Worm (Caenorhabditis elegans) whole organism, L2 larva: ENCODE results near the gene dnj-16.

Source experiments
- C34F6.9 ChIP-seq: fragments of 150-350 bp; optimal IDR thresholded peaks from 2 replicates; lab custom pipeline; 2014; ENCODE audit warnings: missing biosample characterization, missing genetic modification characterization
- R02D3.7 ChIP-seq: fragments of 150-350 bp; optimal IDR thresholded peaks from 2 replicates; lab custom pipeline; 2014; ENCODE audit warnings: missing biosample characterization, missing genetic modification characterization
- Y55F3AM.14 ChIP-seq: fragments of 200-800 bp; sonication (Bioruptor generic); optimal IDR thresholded peaks from 2 replicates; lab custom pipeline; 2018; ENCODE audit warnings: mild to moderate bottlenecking, missing genetic modification characterization, missing compliant biosample characterization
- alr-1 ChIP-seq: fragments of 150-350 bp; optimal IDR thresholded peaks from 2 replicates; lab custom pipeline; 2014; ENCODE audit warnings: missing biosample characterization, missing genetic modification characterization
- aly-2 ChIP-seq: fragments of 150-350 bp; optimal IDR thresholded peaks from 2 replicates; lab custom pipeline; 2014; ENCODE audit warnings: missing biosample characterization, missing genetic modification characterization
- ama-1 ChIP-seq: fragments of 150-350 bp; optimal IDR thresholded peaks from 2 replicates; lab custom pipeline; 2018; ENCODE audit warnings: inconsistent platforms
- blmp-1 ChIP-seq: sonication (generic microtip); optimal IDR thresholded peaks from 2 replicates; lab custom pipeline; 2017; ENCODE audit warnings: missing genetic modification characterization, mild to moderate bottlenecking, missing compliant biosample characterization, antibody characterized with exemption, moderate library complexity; ENCODE audit not compliant: insufficient read depth
- ceh-16 ChIP-seq: fragments of 150-350 bp; optimal IDR thresholded peaks from 2 replicates; lab custom pipeline; 2014; ENCODE audit warnings: missing biosample characterization, missing genetic modification characterization
- ceh-82 ChIP-seq: fragments of 150-350 bp; optimal IDR thresholded peaks from 2 replicates; lab custom pipeline; 2014; ENCODE audit warnings: missing biosample characterization, missing genetic modification characterization
- crh-2 ChIP-seq: sonication (generic microtip); optimal IDR thresholded peaks from 2 replicates; lab custom pipeline; 2017; ENCODE audit warnings: missing biosample characterization, missing genetic modification characterization
- dmd-4 ChIP-seq: sonication (generic microtip); optimal IDR thresholded peaks from 2 replicates; lab custom pipeline; 2017; ENCODE audit warnings: missing biosample characterization, missing genetic modification characterization
- elt-1 ChIP-seq: fragments of 150-350 bp; optimal IDR thresholded peaks from 2 replicates; lab custom pipeline; 2014; ENCODE audit warnings: missing biosample characterization, missing genetic modification characterization
- elt-3 ChIP-seq: sonication (generic microtip); optimal IDR thresholded peaks from 2 replicates; lab custom pipeline; 2017; ENCODE audit warnings: missing biosample characterization, missing genetic modification characterization
- lin-39 ChIP-seq: fragments of 150-350 bp; optimal IDR thresholded peaks from 2 replicates; lab custom pipeline; 2014; ENCODE audit warnings: missing biosample characterization, missing genetic modification reagents, missing genetic modification characterization
- mab-5 ChIP-seq: fragments of 150-350 bp; optimal IDR thresholded peaks from 2 replicates; lab custom pipeline; 2014; ENCODE audit warnings: missing biosample characterization, missing genetic modification characterization
- mbf-1 ChIP-seq: sonication (generic microtip); optimal IDR thresholded peaks from 2 replicates; lab custom pipeline; 2017; ENCODE audit warnings: missing biosample characterization, missing genetic modification characterization
- nhr-129 ChIP-seq: fragments of 150-350 bp; optimal IDR thresholded peaks from 2 replicates; lab custom pipeline; 2014; ENCODE audit warnings: missing biosample characterization, missing genetic modification characterization
- nhr-21 ChIP-seq: fragments of 150-350 bp; optimal IDR thresholded peaks from 2 replicates; lab custom pipeline; 2014; ENCODE audit warnings: missing biosample characterization, missing genetic modification characterization
- nhr-23 ChIP-seq: fragments of 150-350 bp; optimal IDR thresholded peaks from 2 replicates; lab custom pipeline; 2014; ENCODE audit warnings: missing biosample characterization, missing genetic modification reagents, missing genetic modification characterization
- nhr-6 ChIP-seq: fragments of 150-350 bp; optimal IDR thresholded peaks from 2 replicates; lab custom pipeline; 2014; ENCODE audit warnings: missing biosample characterization, missing genetic modification characterization
- nhr-77 ChIP-seq: fragments of 150-350 bp; optimal IDR thresholded peaks from 2 replicates; lab custom pipeline; 2014; ENCODE audit warnings: missing biosample characterization, missing genetic modification characterization
- peb-1 ChIP-seq: fragments of 150-350 bp; optimal IDR thresholded peaks from 2 replicates; lab custom pipeline; 2014; ENCODE audit warnings: missing biosample characterization, missing genetic modification characterization
- sem-4 ChIP-seq: fragments of 150-350 bp; optimal IDR thresholded peaks from 2 replicates; lab custom pipeline; 2014; ENCODE audit warnings: missing biosample characterization, missing genetic modification reagents, missing genetic modification characterization
- skn-1 ChIP-seq: sonication (generic microtip); optimal IDR thresholded peaks from 2 replicates; lab custom pipeline; 2017; ENCODE audit warnings: missing biosample characterization, missing genetic modification characterization
- sma-3 ChIP-seq: sonication (generic microtip); optimal IDR thresholded peaks from 2 replicates; lab custom pipeline; 2016; ENCODE audit warnings: missing genetic modification reagents, missing genetic modification characterization, missing compliant biosample characterization
- sma-9 ChIP-seq, 2 experiments: fragments of 150-350 bp in 1 of 2; sonication (generic microtip) in 1 of 2; optimal IDR thresholded peaks; 2 replicates each; lab custom pipeline; 2014 to 2016; ENCODE audit warnings: missing genetic modification characterization in 2 of 2, mild to moderate bottlenecking in 1 of 2, missing biosample characterization in 1 of 2, missing compliant biosample characterization in 1 of 2, missing genetic modification reagents in 1 of 2, moderate library complexity in 1 of 2
- snpc-4 ChIP-seq: fragments of 150-350 bp; optimal IDR thresholded peaks from 2 replicates; lab custom pipeline; 2014; ENCODE audit warnings: missing biosample characterization, missing genetic modification characterization
- unc-62 ChIP-seq: fragments of 150-350 bp; optimal IDR thresholded peaks from 2 replicates; lab custom pipeline; 2014; ENCODE audit warnings: missing biosample characterization, missing genetic modification reagents, missing genetic modification characterization
- zag-1 ChIP-seq: fragments of 150-350 bp; optimal IDR thresholded peaks from 2 replicates; lab custom pipeline; 2014; ENCODE audit warnings: missing biosample characterization, missing genetic modification characterization
- ztf-1 ChIP-seq: fragments of 200-800 bp; sonication (Bioruptor generic); conservative IDR thresholded peaks from 2 replicates; pipeline ENCODE4 v1.3.6; 2022; ENCODE audit warnings: missing genetic modification characterization, missing compliant biosample characterization
- ztf-4 ChIP-seq: fragments of 150-350 bp; optimal IDR thresholded peaks from 2 replicates; lab custom pipeline; 2014; ENCODE audit warnings: missing biosample characterization, missing genetic modification characterization

Gene dnj-16

ce11 chrIII:4170903-4171377 lies 20.0 kb upstream of the dnj-16 start, which contains the start of the genes rnf-121 and C16C10.4 (continued):
- TF ChIP-seq nhr-23 (tag; lab: Kevin White, UChicago) (no peak), elt-3 (tag; lab: Kevin White, UChicago) (no peak), R02D3.7 (tag; lab: Kevin White, UChicago) (peak; percentile 31), C34F6.9 (peak; percentile 76), skn-1 (tag; lab: Kevin White, UChicago) (peak; percentile 11), ztf-4 (tag; lab: Kevin White, UChicago) (peak; percentile 16), ceh-16 (tag; lab: Kevin White, UChicago) (no peak), sem-4 (peak; percentile 45), zag-1 (tag; lab: Kevin White, UChicago) (no peak), ama-1 (lab: Kevin White, UChicago) (no peak), blmp-1 (no peak), ceh-82 (no peak), peb-1 (tag; lab: Kevin White, UChicago) (no peak), snpc-4 (tag; lab: Kevin White, UChicago) (no peak)
- TF ChIP-seq, all 48 proteins: peak for 16

- no peak for TF ChIP-seq nhr-6 (tag; lab: Kevin White, UChicago)
These were observed 18.7 kb upstream of the dnj-16 start for ce11 chrIII:4172210-4172609.

ce11 chrIII:4175489-4175888 lies 15.5 kb upstream of the dnj-16 start:
- TF ChIP-seq dmd-4 (tag; lab: Kevin White, UChicago) (no peak), mbf-1 (tag; lab: Kevin White, UChicago) (no peak), snpc-4 (tag; lab: Kevin White, UChicago) (no peak), ama-1 (lab: Kevin White, UChicago) (no peak), sma-9 (GFP tag; optimal IDR thresholded peaks at IDR 0.05; lab: Kevin White, UChicago) (no peak), sma-9 (tag; optimal IDR thresholded peaks at IDR 0.05; lab: Kevin White, UChicago) (no peak), elt-3 (tag; lab: Kevin White, UChicago) (no peak), ztf-1 (GFP tag; lab: Robert Waterston, UW) (no peak), nhr-129 (no peak), crh-2 (no peak), ceh-82 (no peak), nhr-23 (tag; lab: Kevin White, UChicago) (no peak), nhr-77 (no peak), nhr-6 (tag; lab: Kevin White, UChicago) (no peak), C34F6.9 (no peak), alr-1 (no peak), mab-5 (no peak), lin-39 (tag; lab: Kevin White, UChicago) (no peak)
- TF ChIP-seq, all 48 proteins: peak for 0

ce11 chrIII:4176109-4176596 lies 14.8 kb upstream of the dnj-16 start, which contains the start of the genes hrde-1 and C16C10.13:
hrde-1 (minus strand) TSS chrIII:4176159.
C16C10.13 (plus strand) TSS chrIII:4176440.
- no peak for TF ChIP-seq dmd-4 (tag; lab: Kevin White, UChicago)
- TF ChIP-seq aly-2 (tag; lab: Kevin White, UChicago) = no peak
- no peak for TF ChIP-seq R02D3.7 (tag; lab: Kevin White, UChicago)
- no peak for TF ChIP-seq ceh-16 (tag; lab: Kevin White, UChicago)
- TF ChIP-seq nhr-21 = no peak

ce11 chrIII:4178564-4178963 lies 12.4 kb upstream of the dnj-16 start, which contains the start of gene C16C10.2:
C16C10.2 (minus strand) TSS chrIII:4178664.
- no peak for TF ChIP-seq unc-62 (GFP tag; lab: Kevin White, UChicago)

- no peak for TF ChIP-seq elt-1 (tag; lab: Kevin White, UChicago)
- no peak for TF ChIP-seq Y55F3AM.14 (GFP tag; lab: Kevin White, UChicago)
- TF ChIP-seq mbf-1 (tag; lab: Kevin White, UChicago) = no peak
- TF ChIP-seq R02D3.7 (tag; lab: Kevin White, UChicago) = no peak
- no peak for TF ChIP-seq sma-3 (GFP tag; lab: Kevin White, UChicago)
- TF ChIP-seq mab-5 = no peak
- no peak for TF ChIP-seq blmp-1
- TF ChIP-seq sma-9 (GFP tag; optimal IDR thresholded peaks at IDR 0.05; lab: Kevin White, UChicago) = no peak
- no peak for TF ChIP-seq sma-9 (tag; optimal IDR thresholded peaks at IDR 0.05; lab: Kevin White, UChicago)
- TF ChIP-seq nhr-21 = no peak
- no peak for TF ChIP-seq elt-3 (tag; lab: Kevin White, UChicago)
- TF ChIP-seq, all 48 proteins: peak for 0
These were observed 9.6 kb upstream of the dnj-16 start, which contains the start of gene C16C10.1 for ce11 chrIII:4181338-4181737. C16C10.1 (minus strand) TSS chrIII:4181438.
